Worm (Caenorhabditis elegans) whole organism, L1 larva: ENCODE results near the gene C49C3.7.

Source experiments
- F16B12.6 ChIP-seq: fragments of 150-350 bp; optimal IDR thresholded peaks from 2 replicates; lab custom pipeline; 2014; ENCODE audit warnings: missing biosample characterization, missing genetic modification characterization
- aha-1 ChIP-seq: fragments of 150-350 bp; optimal IDR thresholded peaks from 2 replicates; lab custom pipeline; 2014; ENCODE audit warnings: missing biosample characterization, missing genetic modification characterization
- dpl-1 ChIP-seq, 3 experiments: fragments of 150-350 bp in 2 of 3; sonication (generic microtip) in 1 of 3; optimal IDR thresholded peaks; 2 replicates each; lab custom pipeline; 2014 to 2017; ENCODE audit warnings: missing biosample characterization in 3 of 3, missing genetic modification characterization in 3 of 3, missing genetic modification reagents in 3 of 3
- mdl-1 ChIP-seq, 2 experiments: fragments of 150-350 bp; optimal IDR thresholded peaks; 2 replicates each; lab custom pipeline; 2014 to 2017; ENCODE audit warnings: missing biosample characterization in 2 of 2, missing genetic modification characterization in 2 of 2, inconsistent platforms in 1 of 2
- mep-1 ChIP-seq: fragments of 150-350 bp; optimal IDR thresholded peaks from 2 replicates; lab custom pipeline; 2014; ENCODE audit warnings: missing biosample characterization, missing genetic modification characterization
- nhr-76 ChIP-seq: sonication (generic microtip); optimal IDR thresholded peaks from 2 replicates; lab custom pipeline; 2017; ENCODE audit warnings: missing biosample characterization, missing genetic modification characterization
- snpc-4 ChIP-seq: fragments of 150-350 bp; optimal IDR thresholded peaks from 2 replicates; lab custom pipeline; 2014; ENCODE audit warnings: missing biosample characterization, missing genetic modification characterization
- snu-23 ChIP-seq: sonication (generic microtip); optimal IDR thresholded peaks from 2 replicates; lab custom pipeline; 2016; ENCODE audit warnings: missing genetic modification characterization, missing compliant biosample characterization
- tbx-2 ChIP-seq: sonication (generic microtip); optimal IDR thresholded peaks from 2 replicates; lab custom pipeline; 2016; ENCODE audit warnings: missing genetic modification characterization, missing compliant biosample characterization

DNA sequence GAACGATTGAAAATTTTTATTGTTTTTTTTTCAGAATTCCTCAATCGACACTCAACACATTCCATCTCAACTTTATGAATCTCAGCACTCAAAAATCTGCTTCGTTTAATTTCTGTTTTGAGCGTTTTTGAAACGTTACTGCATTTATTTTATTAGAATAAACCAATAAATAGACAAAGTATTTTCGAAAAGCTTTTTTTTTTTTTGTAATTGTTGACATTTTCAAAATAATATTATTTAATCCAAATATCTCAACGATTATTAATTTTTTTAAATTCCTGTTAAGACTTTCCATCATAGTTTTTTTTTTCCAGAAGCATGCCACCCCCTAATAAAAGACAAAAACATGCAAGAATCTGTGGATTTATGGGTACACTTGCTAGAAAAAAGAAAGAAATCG lies at the start of gene C49C3.7:
- TF ChIP-seq mdl-1 (tag; optimal IDR thresholded peaks at IDR 0.05; lab: Kevin White, UChicago): no peak
- no peak for TF ChIP-seq dpl-1 (GFP tag; optimal IDR thresholded peaks at IDR 0.05; lab: Kevin White, UChicago)
- TF ChIP-seq mep-1 (tag; lab: Kevin White, UChicago): no peak
- TF ChIP-seq tbx-2 (tag; lab: Kevin White, UChicago): no peak
- no peak for TF ChIP-seq F16B12.6 (tag; lab: Kevin White, UChicago)
- TF ChIP-seq aha-1 (tag; lab: Kevin White, UChicago): no peak
- no peak for TF ChIP-seq snpc-4 (tag; lab: Kevin White, UChicago)
- no peak for TF ChIP-seq snu-23 (GFP tag; lab: Kevin White, UChicago)
- no peak for TF ChIP-seq nhr-76 (tag; lab: Kevin White, UChicago)
